Fruit fly (Drosophila melanogaster) whole organism, embryonic: ENCODE results near the gene CG9393.
A peak's percentile ranks its signal among the peaks of the same experiment; 100 is the strongest.

Source experiments
- BEAF-32 ChIP-seq: fragments of 200-800 bp; sonication (Bioruptor generic); optimal IDR thresholded peaks from 3 replicates; lab custom pipeline; 2017; ENCODE audit warnings: missing biosample characterization, missing genetic modification characterization, mild to moderate bottlenecking, moderate library complexity, missing genetic modification reagents
- Bgb ChIP-seq: fragments of 200-800 bp; sonication (Bioruptor generic); IDR thresholded peaks from 2 replicates; pipeline ENCODE4 v1.3.6; 2022; ENCODE audit warnings: missing biosample characterization, missing genetic modification characterization; ENCODE audit not compliant: partially characterized antibody
- Bteb2 ChIP-seq: fragments of 200-800 bp; sonication (Bioruptor generic); optimal IDR thresholded peaks from 2 replicates; lab custom pipeline; 2016; ENCODE audit warnings: missing biosample characterization, missing genetic modification characterization
- CG10543 ChIP-seq: fragments of 200-800 bp; sonication (Bioruptor generic); optimal IDR thresholded peaks from 3 replicates; lab custom pipeline; 2017; ENCODE audit warnings: missing biosample characterization, mild to moderate bottlenecking, missing genetic modification characterization, moderate library complexity
- CG10565 ChIP-seq: fragments of 200-800 bp; sonication (Bioruptor generic); optimal IDR thresholded peaks from 3 replicates; lab custom pipeline; 2016; ENCODE audit warnings: missing biosample characterization, mild to moderate bottlenecking, missing genetic modification characterization
- CG11247 ChIP-seq: fragments of 200-800 bp; sonication (Bioruptor generic); IDR thresholded peaks from 2 replicates; pipeline ENCODE4 v1.3.6; 2022; ENCODE audit warnings: missing biosample characterization, missing genetic modification characterization
- CG14050 ChIP-seq: fragments of 200-800 bp; sonication (Bioruptor generic); IDR thresholded peaks from 3 replicates; pipeline ENCODE4 v1.3.6; 2022; ENCODE audit warnings: missing biosample characterization, missing genetic modification characterization
- CG14441 ChIP-seq: fragments of 200-800 bp; sonication (Bioruptor generic); IDR thresholded peaks from 2 replicates; pipeline ENCODE4 v1.3.6; 2022; ENCODE audit warnings: missing biosample characterization, missing genetic modification characterization
- CG14710 ChIP-seq: fragments of 200-800 bp; sonication (Bioruptor generic); optimal IDR thresholded peaks from 3 replicates; lab custom pipeline; 2019; ENCODE audit warnings: missing biosample characterization, mild to moderate bottlenecking, missing genetic modification characterization, moderate library complexity
- CG15601 ChIP-seq: fragments of 200-800 bp; sonication (Bioruptor generic); optimal IDR thresholded peaks from 3 replicates; lab custom pipeline; 2019; ENCODE audit warnings: missing biosample characterization, mild to moderate bottlenecking, missing genetic modification characterization, moderate library complexity
- CG1603 ChIP-seq: fragments of 200-800 bp; sonication (Bioruptor generic); optimal IDR thresholded peaks from 2 replicates; lab custom pipeline; 2019; ENCODE audit warnings: missing biosample characterization, mild to moderate bottlenecking, missing genetic modification characterization, moderate library complexity
- CG16863 ChIP-seq: fragments of 200-800 bp; sonication (Bioruptor generic); optimal IDR thresholded peaks from 3 replicates; lab custom pipeline; 2016; ENCODE audit warnings: missing biosample characterization, missing genetic modification characterization
- CG17186 ChIP-seq: fragments of 200-800 bp; sonication (Bioruptor generic); optimal IDR thresholded peaks from 3 replicates; lab custom pipeline; 2017; ENCODE audit warnings: missing biosample characterization, missing genetic modification reagents, missing genetic modification characterization
- CG17912 ChIP-seq: fragments of 200-800 bp; sonication (Bioruptor generic); optimal IDR thresholded peaks from 2 replicates; lab custom pipeline; 2018; ENCODE audit warnings: missing biosample characterization, mild to moderate bottlenecking, missing genetic modification characterization
- CG1792 ChIP-seq: fragments of 200-800 bp; sonication (Bioruptor generic); optimal IDR thresholded peaks from 2 replicates; lab custom pipeline; 2016; ENCODE audit warnings: missing biosample characterization, missing genetic modification characterization
- CG30431 ChIP-seq: fragments of 200-800 bp; sonication (Bioruptor generic); optimal IDR thresholded peaks from 2 replicates; lab custom pipeline; 2017; ENCODE audit warnings: missing biosample characterization, missing genetic modification characterization
- CG5953 ChIP-seq: fragments of 200-800 bp; sonication (Bioruptor generic); IDR thresholded peaks from 2 replicates; pipeline ENCODE4 v1.3.6; 2022; ENCODE audit warnings: missing biosample characterization, missing genetic modification characterization
- E2f2 ChIP-seq: fragments of 200-800 bp; sonication (Bioruptor generic); IDR thresholded peaks from 2 replicates; pipeline ENCODE4 v1.3.6; 2022; ENCODE audit warnings: missing biosample characterization, missing genetic modification characterization
- Ets97D ChIP-seq: fragments of 200-800 bp; sonication (Bioruptor generic); optimal IDR thresholded peaks from 3 replicates; lab custom pipeline; 2016; ENCODE audit warnings: missing biosample characterization, missing genetic modification characterization
- H2.0 ChIP-seq: fragments of 200-800 bp; sonication (Bioruptor generic); IDR thresholded peaks from 2 replicates; pipeline ENCODE4 v1.3.6; 2022; ENCODE audit warnings: missing biosample characterization, missing genetic modification characterization
- HLH54F ChIP-seq: fragments of 200-800 bp; sonication (Bioruptor generic); optimal IDR thresholded peaks from 3 replicates; lab custom pipeline; 2016; ENCODE audit warnings: missing biosample characterization, missing genetic modification characterization
- MESR4 ChIP-seq: fragments of 200-800 bp; sonication (Bioruptor generic); optimal IDR thresholded peaks from 2 replicates; lab custom pipeline; 2018; ENCODE audit warnings: missing biosample characterization, mild to moderate bottlenecking, missing genetic modification characterization, moderate library complexity
- MTF-1 ChIP-seq: fragments of 200-800 bp; sonication (Bioruptor generic); optimal IDR thresholded peaks from 2 replicates; lab custom pipeline; 2018; ENCODE audit warnings: missing biosample characterization, mild to moderate bottlenecking, missing genetic modification characterization, borderline replicate concordance
- Mrtf ChIP-seq: fragments of 200-800 bp; sonication (Bioruptor generic); IDR thresholded peaks from 3 replicates; pipeline ENCODE4 v1.3.6; 2022; ENCODE audit warnings: missing biosample characterization, missing genetic modification characterization
- Neu2 ChIP-seq: fragments of 200-800 bp; sonication (Bioruptor generic); optimal IDR thresholded peaks from 3 replicates; lab custom pipeline; 2016; ENCODE audit warnings: missing biosample characterization, missing genetic modification characterization, borderline replicate concordance
- Nf-YA ChIP-seq: fragments of 200-800 bp; sonication (Bioruptor generic); IDR thresholded peaks from 2 replicates; pipeline ENCODE4 v1.3.6; 2022; ENCODE audit warnings: missing biosample characterization, missing genetic modification characterization
- Ptx1 ChIP-seq: fragments of 200-800 bp; sonication (Bioruptor generic); IDR thresholded peaks from 2 replicates; pipeline ENCODE4 v1.3.6; 2022; ENCODE audit warnings: missing biosample characterization, missing genetic modification characterization
- Sry-β ChIP-seq: fragments of 200-800 bp; sonication (Bioruptor generic); optimal IDR thresholded peaks from 2 replicates; lab custom pipeline; 2018; ENCODE audit warnings: missing biosample characterization, mild to moderate bottlenecking, missing genetic modification characterization, moderate library complexity
- amos ChIP-seq: fragments of 200-800 bp; sonication (Bioruptor generic); IDR thresholded peaks from 2 replicates; pipeline ENCODE4 v1.3.6; 2022; ENCODE audit warnings: missing biosample characterization, missing genetic modification characterization; ENCODE audit not compliant: partially characterized antibody
- caup ChIP-seq: fragments of 200-800 bp; sonication (Bioruptor generic); optimal IDR thresholded peaks from 3 replicates; lab custom pipeline; 2017; ENCODE audit warnings: missing biosample characterization, mild to moderate bottlenecking, missing genetic modification characterization, moderate library complexity; ENCODE audit not compliant: severe bottlenecking
- crc ChIP-seq: fragments of 200-800 bp; sonication (Bioruptor generic); optimal IDR thresholded peaks from 2 replicates; lab custom pipeline; 2016; ENCODE audit warnings: missing biosample characterization, missing genetic modification characterization
- crol ChIP-seq: fragments of 200-800 bp; sonication (Bioruptor generic); IDR thresholded peaks from 2 replicates; pipeline ENCODE4 v1.3.6; 2022; ENCODE audit warnings: missing biosample characterization, missing genetic modification characterization
- danr ChIP-seq: fragments of 200-800 bp; sonication (Bioruptor generic); IDR thresholded peaks from 2 replicates; pipeline ENCODE4 v1.3.6; 2022; ENCODE audit warnings: missing biosample characterization, missing genetic modification characterization
- dati ChIP-seq: fragments of 200-800 bp; sonication (Bioruptor generic); IDR thresholded peaks from 2 replicates; pipeline ENCODE4 v1.3.6; 2022; ENCODE audit warnings: missing biosample characterization, missing genetic modification characterization
- en ChIP-seq: fragments of 200-800 bp; sonication (Bioruptor generic); optimal IDR thresholded peaks from 2 replicates; lab custom pipeline; 2016; ENCODE audit warnings: missing biosample characterization, missing genetic modification characterization
- eve ChIP-seq, 2 experiments: fragments of >200 bp; optimal IDR thresholded peaks; 2 replicates each; lab custom pipeline; 2017; ENCODE audit warnings: missing biosample characterization in 2 of 2, missing genetic modification characterization in 2 of 2
- ewg ChIP-seq: fragments of 200-800 bp; sonication (Bioruptor generic); optimal IDR thresholded peaks from 3 replicates; lab custom pipeline; 2017; ENCODE audit warnings: mild to moderate bottlenecking, missing biosample characterization, missing genetic modification reagents, missing genetic modification characterization
- gce ChIP-seq: fragments of 200-800 bp; sonication (Bioruptor generic); IDR thresholded peaks from 3 replicates; pipeline ENCODE4 v1.3.6; 2022; ENCODE audit warnings: missing biosample characterization, missing genetic modification characterization
- ham ChIP-seq: fragments of 200-800 bp; sonication (Bioruptor generic); IDR thresholded peaks from 2 replicates; pipeline ENCODE4 v1.3.6; 2022; ENCODE audit warnings: missing biosample characterization, missing genetic modification characterization
- her ChIP-seq: fragments of 200-800 bp; sonication (Bioruptor generic); optimal IDR thresholded peaks from 2 replicates; lab custom pipeline; 2016; ENCODE audit warnings: missing biosample characterization, missing genetic modification characterization
- insv ChIP-seq, 2 experiments: fragments of 200-800 bp; sonication (Bioruptor generic); optimal IDR thresholded peaks; 3 replicates each; lab custom pipeline; 2016 to 2018; ENCODE audit warnings: missing biosample characterization in 2 of 2, missing genetic modification characterization in 2 of 2
- kni ChIP-seq: fragments of 200-800 bp; sonication (Bioruptor generic); optimal IDR thresholded peaks from 3 replicates; lab custom pipeline; 2017; ENCODE audit warnings: mild to moderate bottlenecking, missing biosample characterization, missing genetic modification reagents, missing genetic modification characterization
- knrl ChIP-seq: fragments of 200-800 bp; sonication (Bioruptor generic); IDR thresholded peaks from 3 replicates; pipeline ENCODE4 v1.3.6; 2022; ENCODE audit warnings: missing biosample characterization, missing genetic modification characterization; ENCODE audit not compliant: partially characterized antibody
- org-1 ChIP-seq: fragments of 200-800 bp; sonication (Bioruptor generic); optimal IDR thresholded peaks from 2 replicates; lab custom pipeline; 2017; ENCODE audit warnings: missing biosample characterization, missing genetic modification characterization
- pum ChIP-seq: fragments of 200-800 bp; sonication (Bioruptor generic); optimal IDR thresholded peaks from 2 replicates; lab custom pipeline; 2016; ENCODE audit warnings: missing biosample characterization, missing genetic modification characterization
- run ChIP-seq: fragments of 200-800 bp; sonication (Bioruptor generic); optimal IDR thresholded peaks from 3 replicates; lab custom pipeline; 2018; ENCODE audit warnings: missing biosample characterization, mild to moderate bottlenecking, missing genetic modification characterization
- trh ChIP-seq: fragments of 200-800 bp; sonication (Bioruptor generic); optimal IDR thresholded peaks from 2 replicates; lab custom pipeline; 2016; ENCODE audit warnings: missing biosample characterization, missing genetic modification characterization
- wor ChIP-seq: fragments of 200-800 bp; sonication (Bioruptor generic); IDR thresholded peaks from 2 replicates; pipeline ENCODE4 v1.3.6; 2022; ENCODE audit warnings: missing biosample characterization, missing genetic modification characterization
- zen ChIP-seq: fragments of 200-800 bp; sonication (Bioruptor generic); optimal IDR thresholded peaks from 3 replicates; lab custom pipeline; 2018; ENCODE audit warnings: missing biosample characterization, mild to moderate bottlenecking, missing genetic modification characterization, moderate library complexity
- zfh2 ChIP-seq: fragments of 200-800 bp; sonication (Bioruptor generic); optimal IDR thresholded peaks from 2 replicates; lab custom pipeline; 2016; ENCODE audit warnings: missing biosample characterization, missing genetic modification characterization

CG9393 gene

dm6 chr3R:9563240-9563992 is at the start of gene CG9393, which contains the start of gene Vps45 (continued):
- TF ChIP-seq caup (GFP tag; lab: Kevin White, UChicago) (peak; percentile 43), run (no peak), Bgb (GFP tag; lab: Robert Waterston, UW) (peak; percentile 94), en (no peak), Mrtf (GFP tag; lab: Robert Waterston, UW) (no peak), danr (GFP tag; lab: Robert Waterston, UW) (no peak), CG5953 (no peak), ewg (peak; percentile 38), H2.0 (no peak), gce (no peak), CG1792 (GFP tag; lab: Kevin White, UChicago) (no peak), CG16863 (GFP tag; lab: Kevin White, UChicago) (peak; percentile 57), amos (GFP tag; lab: Robert Waterston, UW) (peak; percentile 94), CG10543 (GFP tag; lab: Kevin White, UChicago) (peak; percentile 51), CG30431 (GFP tag; lab: Kevin White, UChicago) (no peak), Bteb2 (GFP tag; lab: Kevin White, UChicago) (peak; percentile 48), trh (peak; percentile 16), CG14710 (tag; lab: Kevin White, UChicago) (peak; percentile 81), Ets97D (GFP tag; lab: Kevin White, UChicago) (peak; percentile 77), zen (peak; percentile 51), CG1603 (no peak), insv (GFP tag; optimal IDR thresholded peaks at IDR 0.05; lab: Kevin White, UChicago) (peak in 1 of 2 experiments; percentile 44), dati (GFP tag; lab: Robert Waterston, UW) (no peak), MESR4 (GFP tag; lab: Kevin White, UChicago) (peak; percentile 34), CG17186 (GFP tag; lab: Kevin White, UChicago) (peak; percentile 60), CG11247 (GFP tag; lab: Robert Waterston, UW) (no peak), ham (GFP tag; lab: Robert Waterston, UW) (no peak), eve (GFP tag; optimal IDR thresholded peaks at IDR 0.05; lab: Kevin White, UChicago) (no peak), kni (GFP tag; lab: Kevin White, UChicago) (peak; percentile 59), crol (GFP tag; lab: Robert Waterston, UW) (no peak), CG17912 (GFP tag; lab: Kevin White, UChicago) (peak; percentile 0), pum (peak; percentile 60), zfh2 (peak; percentile 79), Sry-β (GFP tag; lab: Kevin White, UChicago) (peak; percentile 96), CG15601 (tag; lab: Kevin White, UChicago) (peak; percentile 64), Ptx1 (GFP tag; lab: Robert Waterston, UW) (peak; percentile 58), E2f2 (GFP tag; lab: Robert Waterston, UW) (peak; percentile 63), wor (GFP tag; lab: Robert Waterston, UW) (no peak), Nf-YA (no peak), HLH54F (peak; percentile 78), MTF-1 (GFP tag; lab: Kevin White, UChicago) (no peak), org-1 (GFP tag; lab: Kevin White, UChicago) (no peak), Neu2 (GFP tag; lab: Kevin White, UChicago) (peak; percentile 5), her (GFP tag; lab: Kevin White, UChicago) (no peak), CG14050 (no peak), BEAF-32 (peak; percentile 98), crc (no peak), CG14441 (GFP tag; lab: Robert Waterston, UW) (peak; percentile 39; the same call in 1 of the 2 replicates), CG10565 (GFP tag; lab: Kevin White, UChicago) (no peak), knrl (GFP tag; lab: Robert Waterston, UW) (peak; percentile 95)
